Fruit fly (Drosophila melanogaster) whole organism, embryonic: ENCODE data around the gene Sec15.

Source experiments
- CG11560 ChIP-seq: fragments of 200-800 bp; sonication (Bioruptor generic); IDR thresholded peaks from 3 replicates; pipeline ENCODE4 v1.3.6; 2022; ENCODE audit warnings: missing biosample characterization, missing genetic modification characterization
- CG12942 ChIP-seq: fragments of 200-800 bp; sonication (Bioruptor generic); optimal IDR thresholded peaks from 3 replicates; lab custom pipeline; 2016; ENCODE audit warnings: missing biosample characterization, missing genetic modification characterization
- CG13775 ChIP-seq: fragments of 200-800 bp; sonication (Bioruptor generic); optimal IDR thresholded peaks from 3 replicates; lab custom pipeline; 2017; ENCODE audit warnings: missing biosample characterization, mild to moderate bottlenecking, missing genetic modification characterization
- CG14860 ChIP-seq: fragments of 200-800 bp; sonication (Bioruptor generic); IDR thresholded peaks from 3 replicates; pipeline ENCODE4 v1.3.6; 2022; ENCODE audit warnings: missing biosample characterization, missing genetic modification characterization; ENCODE audit not compliant: partially characterized antibody
- CG15601 ChIP-seq: fragments of 200-800 bp; sonication (Bioruptor generic); optimal IDR thresholded peaks from 3 replicates; lab custom pipeline; 2019; ENCODE audit warnings: missing biosample characterization, mild to moderate bottlenecking, missing genetic modification characterization, moderate library complexity
- CG16813 ChIP-seq: fragments of 200-800 bp; sonication (Bioruptor generic); IDR thresholded peaks from 3 replicates; pipeline ENCODE4 v1.3.6; 2022; ENCODE audit warnings: missing biosample characterization, missing genetic modification characterization; ENCODE audit not compliant: partially characterized antibody
- CG1792 ChIP-seq: fragments of 200-800 bp; sonication (Bioruptor generic); optimal IDR thresholded peaks from 2 replicates; lab custom pipeline; 2016; ENCODE audit warnings: missing biosample characterization, missing genetic modification characterization
- CG18262 ChIP-seq: fragments of 200-800 bp; optimal IDR thresholded peaks from 3 replicates; lab custom pipeline; 2019; ENCODE audit warnings: missing biosample characterization, mild to moderate bottlenecking, missing genetic modification characterization, moderate library complexity
- CG18599 ChIP-seq: fragments of 200-800 bp; sonication (Bioruptor generic); optimal IDR thresholded peaks from 3 replicates; lab custom pipeline; 2017; ENCODE audit warnings: missing biosample characterization, missing genetic modification characterization, mild to moderate bottlenecking, moderate library complexity, missing genetic modification reagents
- CG33213 ChIP-seq: fragments of 200-800 bp; sonication (Bioruptor generic); optimal IDR thresholded peaks from 3 replicates; lab custom pipeline; 2016; ENCODE audit warnings: missing biosample characterization, missing genetic modification characterization
- CG34376 ChIP-seq: fragments of 200-800 bp; sonication (Bioruptor generic); optimal IDR thresholded peaks from 2 replicates; lab custom pipeline; 2018; ENCODE audit warnings: missing biosample characterization, mild to moderate bottlenecking, missing genetic modification characterization
- CG34422 ChIP-seq: fragments of 200-800 bp; sonication (Bioruptor generic); IDR thresholded peaks from 3 replicates; pipeline ENCODE4 v1.3.6; 2022; ENCODE audit warnings: missing biosample characterization, missing genetic modification characterization
- CG4617 ChIP-seq: fragments of 200-800 bp; sonication (Bioruptor generic); optimal IDR thresholded peaks from 3 replicates; lab custom pipeline; 2016; ENCODE audit warnings: missing biosample characterization, missing genetic modification characterization, borderline replicate concordance
- CG5953 ChIP-seq: fragments of 200-800 bp; sonication (Bioruptor generic); IDR thresholded peaks from 2 replicates; pipeline ENCODE4 v1.3.6; 2022; ENCODE audit warnings: missing biosample characterization, missing genetic modification characterization
- CG8944 ChIP-seq: fragments of 200-800 bp; sonication (Bioruptor generic); optimal IDR thresholded peaks from 3 replicates; lab custom pipeline; 2016; ENCODE audit warnings: missing biosample characterization, missing genetic modification characterization
- Elba2 ChIP-seq: fragments of 200-800 bp; sonication (Bioruptor generic); optimal IDR thresholded peaks from 3 replicates; lab custom pipeline; 2016; ENCODE audit warnings: missing biosample characterization, missing genetic modification characterization
- Fer3 ChIP-seq: fragments of 200-800 bp; sonication (Bioruptor generic); optimal IDR thresholded peaks from 2 replicates; lab custom pipeline; 2018; ENCODE audit warnings: missing biosample characterization, mild to moderate bottlenecking, missing genetic modification characterization, moderate library complexity
- Hmr ChIP-seq: fragments of 200-800 bp; sonication (Bioruptor generic); optimal IDR thresholded peaks from 3 replicates; lab custom pipeline; 2017; ENCODE audit warnings: mild to moderate bottlenecking, missing biosample characterization, missing genetic modification reagents, missing genetic modification characterization
- Hr39 ChIP-seq: fragments of >200 bp; optimal IDR thresholded peaks from 2 replicates; lab custom pipeline; 2017
- Hr51 ChIP-seq, 2 experiments: fragments of 200-800 bp; sonication (Bioruptor generic); optimal IDR thresholded peaks; 2 replicates in 1 of 2; 3 replicates in 1 of 2; lab custom pipeline; 2016 to 2018; ENCODE audit warnings: missing biosample characterization in 2 of 2, missing genetic modification characterization in 2 of 2, mild to moderate bottlenecking in 1 of 2, moderate library complexity in 1 of 2
- Sox100B ChIP-seq: fragments of 200-800 bp; sonication (Bioruptor generic); optimal IDR thresholded peaks from 3 replicates; lab custom pipeline; 2018; ENCODE audit warnings: missing biosample characterization, mild to moderate bottlenecking, missing genetic modification characterization
- Ssrp ChIP-seq: fragments of 200-800 bp; sonication (Bioruptor generic); optimal IDR thresholded peaks from 2 replicates; lab custom pipeline; 2018; ENCODE audit warnings: missing biosample characterization, mild to moderate bottlenecking, missing genetic modification characterization, moderate library complexity
- Xbp1 ChIP-seq: fragments of 200-800 bp; sonication (Bioruptor generic); optimal IDR thresholded peaks from 3 replicates; lab custom pipeline; 2016; ENCODE audit warnings: missing biosample characterization, mild to moderate bottlenecking, missing genetic modification characterization
- ab ChIP-seq: fragments of 200-800 bp; sonication (Bioruptor generic); optimal IDR thresholded peaks from 2 replicates; lab custom pipeline; 2016; ENCODE audit warnings: missing biosample characterization, missing genetic modification characterization
- abd-A ChIP-seq: fragments of 200-800 bp; sonication (Bioruptor generic); optimal IDR thresholded peaks from 3 replicates; lab custom pipeline; 2019; ENCODE audit warnings: missing biosample characterization, mild to moderate bottlenecking, missing genetic modification characterization, moderate library complexity
- amos ChIP-seq: fragments of 200-800 bp; sonication (Bioruptor generic); IDR thresholded peaks from 2 replicates; pipeline ENCODE4 v1.3.6; 2022; ENCODE audit warnings: missing biosample characterization, missing genetic modification characterization; ENCODE audit not compliant: partially characterized antibody
- az2 ChIP-seq: fragments of 200-800 bp; sonication (Bioruptor generic); optimal IDR thresholded peaks from 3 replicates; lab custom pipeline; 2016; ENCODE audit warnings: missing biosample characterization, missing genetic modification characterization
- bbx ChIP-seq: fragments of 200-800 bp; sonication (Bioruptor generic); IDR thresholded peaks from 2 replicates; pipeline ENCODE4 v1.3.6; 2022; ENCODE audit warnings: missing biosample characterization, missing genetic modification characterization; ENCODE audit not compliant: partially characterized antibody
- br ChIP-seq: fragments of >200 bp; optimal IDR thresholded peaks from 2 replicates; lab custom pipeline; 2017
- chif ChIP-seq, 2 experiments: fragments of 200-800 bp; sonication (Bioruptor generic); optimal IDR thresholded peaks; 3 replicates each; lab custom pipeline; 2016; ENCODE audit warnings: missing biosample characterization in 2 of 2, missing genetic modification characterization in 2 of 2
- chn ChIP-seq: fragments of 200-800 bp; sonication (Bioruptor generic); optimal IDR thresholded peaks from 2 replicates; lab custom pipeline; 2016; ENCODE audit warnings: missing biosample characterization, missing genetic modification characterization
- gcm ChIP-seq: fragments of 200-800 bp; sonication (Bioruptor generic); optimal IDR thresholded peaks from 2 replicates; lab custom pipeline; 2019; ENCODE audit warnings: missing biosample characterization, mild to moderate bottlenecking, missing genetic modification characterization, moderate library complexity
- gem ChIP-seq: fragments of 200-800 bp; sonication (Bioruptor generic); optimal IDR thresholded peaks from 2 replicates; lab custom pipeline; 2019; ENCODE audit warnings: missing biosample characterization, mild to moderate bottlenecking, missing genetic modification characterization, moderate library complexity
- grn ChIP-seq: fragments of 200-800 bp; sonication (Bioruptor generic); optimal IDR thresholded peaks from 3 replicates; lab custom pipeline; 2017; ENCODE audit warnings: missing biosample characterization, missing genetic modification characterization
- lmd ChIP-seq: fragments of 200-800 bp; sonication (Bioruptor generic); IDR thresholded peaks from 2 replicates; pipeline ENCODE4 v1.3.6; 2022; ENCODE audit warnings: missing biosample characterization, missing genetic modification characterization
- mam ChIP-seq: fragments of 200-800 bp; sonication (Bioruptor generic); optimal IDR thresholded peaks from 3 replicates; lab custom pipeline; 2016; ENCODE audit warnings: missing biosample characterization, missing genetic modification characterization
- mld ChIP-seq: fragments of 200-800 bp; sonication (Bioruptor generic); IDR thresholded peaks from 3 replicates; pipeline ENCODE4 v1.3.6; 2022; ENCODE audit warnings: missing biosample characterization, missing genetic modification characterization; ENCODE audit not compliant: partially characterized antibody
- nerfin-1 ChIP-seq: fragments of 200-800 bp; sonication (Bioruptor generic); optimal IDR thresholded peaks from 3 replicates; lab custom pipeline; 2019; ENCODE audit warnings: missing biosample characterization, mild to moderate bottlenecking, missing genetic modification characterization, moderate library complexity
- org-1 ChIP-seq: fragments of 200-800 bp; sonication (Bioruptor generic); optimal IDR thresholded peaks from 2 replicates; lab custom pipeline; 2017; ENCODE audit warnings: missing biosample characterization, missing genetic modification characterization
- otp ChIP-seq: fragments of 200-800 bp; sonication (Bioruptor generic); IDR thresholded peaks from 3 replicates; pipeline ENCODE4, ENCODE4 v1.3.6; 2022; ENCODE audit warnings: missing biosample characterization, missing genetic modification characterization
- pros ChIP-seq: fragments of 200-800 bp; sonication (Bioruptor generic); optimal IDR thresholded peaks from 3 replicates; lab custom pipeline; 2019; ENCODE audit warnings: missing biosample characterization, mild to moderate bottlenecking, missing genetic modification characterization, moderate library complexity
- sr ChIP-seq: fragments of 200-800 bp; sonication (Bioruptor generic); IDR thresholded peaks from 3 replicates; pipeline ENCODE4 v1.3.6; 2022; ENCODE audit warnings: missing biosample characterization, missing genetic modification characterization
- tap ChIP-seq: fragments of 200-800 bp; optimal IDR thresholded peaks from 3 replicates; lab custom pipeline; 2019; ENCODE audit warnings: missing biosample characterization, mild to moderate bottlenecking, missing genetic modification characterization, moderate library complexity
- tgo ChIP-seq: fragments of 200-800 bp; sonication (Bioruptor generic); IDR thresholded peaks from 3 replicates; pipeline ENCODE4 v1.3.6; 2022; ENCODE audit warnings: missing biosample characterization, missing genetic modification characterization
- tx ChIP-seq: fragments of 200-800 bp; sonication (Bioruptor generic); optimal IDR thresholded peaks from 2 replicates; lab custom pipeline; 2016; ENCODE audit warnings: missing biosample characterization, missing genetic modification characterization
- unpg ChIP-seq: fragments of 200-800 bp; sonication (Bioruptor generic); optimal IDR thresholded peaks from 3 replicates; lab custom pipeline; 2018; ENCODE audit warnings: missing biosample characterization, mild to moderate bottlenecking, missing genetic modification characterization, moderate library complexity
- wdn ChIP-seq: fragments of 200-800 bp; sonication (Bioruptor generic); IDR thresholded peaks from 2 replicates; pipeline ENCODE4 v1.3.6; 2022; ENCODE audit warnings: missing biosample characterization, missing genetic modification characterization
- zen ChIP-seq: fragments of 200-800 bp; sonication (Bioruptor generic); optimal IDR thresholded peaks from 3 replicates; lab custom pipeline; 2018; ENCODE audit warnings: missing biosample characterization, mild to moderate bottlenecking, missing genetic modification characterization, moderate library complexity
- zfh2 ChIP-seq: fragments of 200-800 bp; sonication (Bioruptor generic); optimal IDR thresholded peaks from 2 replicates; lab custom pipeline; 2016; ENCODE audit warnings: missing biosample characterization, missing genetic modification characterization

Sec15 gene

DNA sequence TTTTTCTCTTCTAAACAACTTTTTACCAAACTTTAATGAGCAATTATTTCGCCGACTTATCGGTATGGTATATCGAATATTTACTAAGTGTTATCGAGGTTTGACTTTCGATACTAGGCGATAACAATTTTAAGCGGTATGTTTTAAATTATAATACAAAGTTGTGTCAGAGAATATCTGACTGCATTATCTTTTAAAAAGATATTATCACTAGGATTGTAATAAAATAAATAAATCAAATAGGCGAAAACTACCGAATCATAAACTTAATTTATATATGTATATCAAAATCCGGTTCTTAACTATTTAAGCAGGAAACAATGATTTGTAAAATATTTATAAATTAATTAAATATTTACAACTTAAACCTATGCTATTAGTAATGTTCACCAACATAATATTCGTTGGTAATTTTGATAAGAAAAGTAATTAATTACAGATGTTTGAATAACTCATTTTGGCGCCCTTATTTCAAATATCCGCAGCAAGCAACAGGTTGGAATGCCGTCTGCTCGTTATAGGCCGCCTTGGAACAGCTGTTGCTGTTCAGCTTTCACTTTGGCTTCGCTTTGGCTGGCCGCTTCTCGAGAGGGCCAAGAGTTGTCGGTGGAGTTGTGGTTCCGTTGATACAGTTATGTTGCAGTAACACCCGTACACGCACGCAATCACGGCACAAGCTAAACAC lies at the start of gene Sec15, which contains the start of gene rtet (continued):
- TF ChIP-seq CG4617 (GFP tag; lab: Kevin White, UChicago) (peak; percentile 17), wdn (0 out of 2 replicates have a peak, but pooled peaks have one; percentile 11), CG18599 (GFP tag; lab: Kevin White, UChicago) (peak; percentile 70), Hr51 (GFP tag; optimal IDR thresholded peaks at IDR 0.05; lab: Kevin White, UChicago) (peak; percentile 50 to 74), zen (tag; lab: Kevin White, UChicago) (peak; percentile 85), CG1792 (GFP tag; lab: Kevin White, UChicago) (peak; percentile 91), gcm (GFP tag; lab: Kevin White, UChicago) (no peak), abd-A (tag; lab: Kevin White, UChicago) (no peak), tap (tag; lab: Kevin White, UChicago) (no peak), CG13775 (GFP tag; lab: Kevin White, UChicago) (peak; percentile 88), CG11560 (peak; percentile 95), CG16813 (GFP tag; lab: Robert Waterston, UW) (peak; percentile 65), pros (no peak), Sox100B (no peak), otp (GFP tag; lab: Robert Waterston, UW) (peak; percentile 32; the same call in 1 of the 3 replicates), nerfin-1 (tag; lab: Kevin White, UChicago) (peak; percentile 73), lmd (peak; percentile 67), bbx (GFP tag; lab: Robert Waterston, UW) (peak; percentile 60), mld (GFP tag; lab: Robert Waterston, UW) (peak; percentile 46; the same call in 1 of the 3 replicates), CG14860 (GFP tag; lab: Robert Waterston, UW) (peak; percentile 43; the same call in 2 of the 3 replicates), tgo (GFP tag; lab: Robert Waterston, UW) (peak; percentile 51; the same call in 1 of the 3 replicates), CG18262 (tag; lab: Kevin White, UChicago) (peak; percentile 54), Fer3 (peak; percentile 50), Elba2 (GFP tag; lab: Kevin White, UChicago) (no peak), amos (GFP tag; lab: Robert Waterston, UW) (peak; percentile 40; the same call in 1 of the 2 replicates), grn (no peak), CG15601 (tag; lab: Kevin White, UChicago) (peak; percentile 70), ab (no peak), mam (no peak), CG34422 (GFP tag; lab: Robert Waterston, UW) (peak; percentile 30; the same call in 2 of the 3 replicates), tx (peak; percentile 19), CG34376 (GFP tag; lab: Kevin White, UChicago) (peak; percentile 53), unpg (GFP tag; lab: Kevin White, UChicago) (peak; percentile 36), CG33213 (no peak), CG5953 (GFP tag; lab: Robert Waterston, UW) (0 out of 2 replicates have a peak, but pooled peaks have one; percentile 16), CG12942 (GFP tag; lab: Kevin White, UChicago) (peak; percentile 38), gem (tag; lab: Kevin White, UChicago) (peak; percentile 80), chif (GFP tag; optimal IDR thresholded peaks at IDR 0.05; lab: Kevin White, UChicago) (peak; percentile 3 to 39), Hr39 (lab: Kevin White, UChicago) (no peak), Xbp1 (GFP tag; lab: Kevin White, UChicago) (peak; percentile 69), chn (GFP tag; lab: Kevin White, UChicago) (peak; percentile 15), Ssrp (tag; lab: Kevin White, UChicago) (peak; percentile 72), br (lab: Kevin White, UChicago) (no peak), Hmr (GFP tag; lab: Kevin White, UChicago) (peak; percentile 46), zfh2 (peak; percentile 1), az2 (peak; percentile 33), sr (GFP tag; lab: Robert Waterston, UW) (0 out of 3 replicates have a peak, but pooled peaks have one; percentile 22), CG8944 (no peak), org-1 (GFP tag; lab: Kevin White, UChicago) (no peak)
